Worm (Caenorhabditis elegans) whole organism, L4 larva: Measurements from ENCODE around the gene tbb-1.

Experiments used
- F26F4.8 ChIP-seq: fragments of 200-800 bp; sonication (Bioruptor generic); conservative IDR thresholded peaks from 2 replicates; pipeline ENCODE4 v1.3.6; 2022; ENCODE audit warnings: missing genetic modification characterization, missing compliant biosample characterization
- F44E2.7 ChIP-seq: fragments of 200-800 bp; sonication (Bioruptor generic); IDR thresholded peaks from 2 replicates; pipeline ENCODE4 v2.1.2; 2022; ENCODE audit warnings: missing genetic modification characterization, missing compliant biosample characterization
- R02D3.7 ChIP-seq: fragments of 150-350 bp; sonication (generic microtip); optimal IDR thresholded peaks from 3 replicates; lab custom pipeline; 2014; ENCODE audit warnings: missing biosample characterization, missing genetic modification characterization
- Y48G9A.11 ChIP-seq: fragments of 200-800 bp; sonication (Bioruptor generic); IDR thresholded peaks from 2 replicates; pipeline ENCODE4 v1.3.6; 2022; ENCODE audit warnings: missing genetic modification reagents, missing genetic modification characterization, missing compliant biosample characterization
- Y5F2A.4 ChIP-seq: fragments of 200-800 bp; sonication (Bioruptor generic); optimal IDR thresholded peaks from 2 replicates; lab custom pipeline; 2018; ENCODE audit warnings: mild to moderate bottlenecking, missing genetic modification characterization, missing compliant biosample characterization
- attf-4 ChIP-seq: sonication (generic microtip); optimal IDR thresholded peaks from 3 replicates; lab custom pipeline; 2017; ENCODE audit warnings: missing biosample characterization, missing genetic modification characterization
- ceh-28 ChIP-seq: fragments of 150-350 bp; optimal IDR thresholded peaks from 2 replicates; lab custom pipeline; 2014; ENCODE audit warnings: missing biosample characterization, missing genetic modification reagents, missing genetic modification characterization
- ceh-82 ChIP-seq: sonication (generic microtip); optimal IDR thresholded peaks from 2 replicates; lab custom pipeline; 2017; ENCODE audit warnings: missing biosample characterization, missing genetic modification characterization
- daf-12 ChIP-seq: fragments of 150-350 bp; optimal IDR thresholded peaks from 2 replicates; lab custom pipeline; 2014; ENCODE audit warnings: missing biosample characterization, missing genetic modification reagents, missing genetic modification characterization
- dmd-8 ChIP-seq: fragments of 200-800 bp; sonication (Bioruptor generic); IDR thresholded peaks from 2 replicates; pipeline ENCODE4 v1.3.6; 2022; ENCODE audit warnings: missing genetic modification characterization, missing compliant biosample characterization
- egl-27 ChIP-seq: sonication (generic microtip); optimal IDR thresholded peaks from 3 replicates; lab custom pipeline; 2017; ENCODE audit warnings: missing biosample characterization, missing genetic modification reagents, missing genetic modification characterization
- egl-43 ChIP-seq: fragments of 200-800 bp; sonication (Bioruptor generic); IDR thresholded peaks from 2 replicates; pipeline ENCODE4 v1.3.6; 2022; ENCODE audit warnings: missing genetic modification reagents, missing genetic modification characterization, missing compliant biosample characterization
- fkh-10 ChIP-seq: fragments of 150-350 bp; optimal IDR thresholded peaks from 2 replicates; lab custom pipeline; 2014; ENCODE audit warnings: missing biosample characterization, missing genetic modification reagents, missing genetic modification characterization
- hif-1 ChIP-seq, 2 experiments: sonication (generic microtip); optimal IDR thresholded peaks; 2 replicates each; lab custom pipeline; 2016 to 2017; ENCODE audit warnings: missing compliant biosample characterization in 2 of 2, missing genetic modification characterization in 2 of 2, missing genetic modification reagents in 2 of 2, missing genotype in 2 of 2, mild to moderate bottlenecking in 1 of 2
- hmg-1.1 ChIP-seq: fragments of 200-800 bp; sonication (Bioruptor generic); IDR thresholded peaks from 2 replicates; pipeline ENCODE4 v1.3.6; 2022; ENCODE audit warnings: missing genetic modification reagents, missing genetic modification characterization, missing compliant biosample characterization
- jun-1 ChIP-seq: fragments of 150-350 bp; optimal IDR thresholded peaks from 2 replicates; lab custom pipeline; 2014; ENCODE audit warnings: missing biosample characterization, missing genetic modification reagents, missing genetic modification characterization
- lin-1 ChIP-seq: fragments of 200-800 bp; sonication (Bioruptor generic); IDR thresholded peaks from 2 replicates; pipeline ENCODE4 v1.3.6; 2022; ENCODE audit warnings: missing genetic modification reagents, missing genetic modification characterization, missing compliant biosample characterization
- lin-13 ChIP-seq: fragments of 150-350 bp; optimal IDR thresholded peaks from 2 replicates; lab custom pipeline; 2014; ENCODE audit warnings: missing biosample characterization, missing genetic modification reagents, missing genetic modification characterization
- lir-3 ChIP-seq: sonication (generic microtip); optimal IDR thresholded peaks from 2 replicates; lab custom pipeline; 2016; ENCODE audit warnings: mild to moderate bottlenecking, missing genetic modification characterization, missing compliant biosample characterization
- lsy-2 ChIP-seq, 2 experiments: fragments of 150-350 bp in 1 of 2; sonication (generic microtip) in 1 of 2; optimal IDR thresholded peaks; 2 replicates each; lab custom pipeline; 2014 to 2017; ENCODE audit warnings: missing biosample characterization in 2 of 2, missing genetic modification characterization in 2 of 2
- madf-9 ChIP-seq: fragments of 200-800 bp; sonication (Bioruptor generic); conservative IDR thresholded peaks from 2 replicates; pipeline ENCODE4 v1.3.6; 2022; ENCODE audit warnings: missing genetic modification reagents, missing genetic modification characterization, missing compliant biosample characterization
- mdt-29 ChIP-seq: fragments of 200-800 bp; sonication (Bioruptor generic); IDR thresholded peaks from 2 replicates; pipeline ENCODE4 v1.3.6; 2022; ENCODE audit warnings: missing genetic modification reagents, missing genetic modification characterization, missing compliant biosample characterization
- nhr-25 ChIP-seq: sonication (generic microtip); optimal IDR thresholded peaks from 2 replicates; lab custom pipeline; 2017; ENCODE audit warnings: missing genetic modification characterization, mild to moderate bottlenecking, missing compliant biosample characterization, antibody characterized with exemption, moderate library complexity, borderline replicate concordance; ENCODE audit not compliant: insufficient read depth
- nhr-42 ChIP-seq: fragments of 200-800 bp; sonication (Bioruptor generic); IDR thresholded peaks from 2 replicates; pipeline ENCODE4 v1.3.6; 2022; ENCODE audit warnings: missing genetic modification characterization, missing compliant biosample characterization
- nhr-48 ChIP-seq: sonication (generic microtip); optimal IDR thresholded peaks from 2 replicates; lab custom pipeline; 2016; ENCODE audit warnings: mild to moderate bottlenecking, missing genetic modification characterization, missing compliant biosample characterization
- nhr-6 ChIP-seq: fragments of 150-350 bp; optimal IDR thresholded peaks from 2 replicates; lab custom pipeline; 2014; ENCODE audit warnings: missing biosample characterization, missing genetic modification characterization
- rbr-2 ChIP-seq: sonication (generic microtip); optimal IDR thresholded peaks from 2 replicates; lab custom pipeline; 2016; ENCODE audit warnings: missing genotype, missing genetic modification characterization, missing compliant biosample characterization
- saeg-2 ChIP-seq: fragments of 200-800 bp; sonication (Bioruptor generic); IDR thresholded peaks from 2 replicates; pipeline ENCODE4 v1.3.6; 2022; ENCODE audit warnings: missing genetic modification reagents, missing genetic modification characterization, missing compliant biosample characterization
- unc-62 ChIP-seq, 3 experiments: fragments of 150-350 bp in 1 of 3; sonication (generic microtip); optimal IDR thresholded peaks in 2 of 3; peaks in 1 of 3; 1 replicate in 1 of 3; 2 replicates in 2 of 3; lab custom pipeline; 2014 to 2017; ENCODE audit warnings: missing biosample characterization in 3 of 3, missing genetic modification characterization in 3 of 3, missing genetic modification reagents in 3 of 3, missing genotype in 1 of 3
- vab-7 ChIP-seq: fragments of 200-800 bp; sonication (Bioruptor generic); IDR thresholded peaks from 2 replicates; pipeline ENCODE4 v1.3.6; 2022; ENCODE audit warnings: missing genetic modification reagents, missing genetic modification characterization, missing compliant biosample characterization
- zfp-2 ChIP-seq: sonication (generic microtip); optimal IDR thresholded peaks from 2 replicates; lab custom pipeline; 2016; ENCODE audit warnings: mild to moderate bottlenecking, missing genetic modification characterization, missing compliant biosample characterization
- zfp-3 ChIP-seq: fragments of 200-800 bp; sonication (Bioruptor generic); conservative IDR thresholded peaks from 2 replicates; pipeline ENCODE4 v1.3.6; 2022; ENCODE audit warnings: missing genetic modification reagents, missing genetic modification characterization, missing compliant biosample characterization

tbb-1 gene

DNA sequence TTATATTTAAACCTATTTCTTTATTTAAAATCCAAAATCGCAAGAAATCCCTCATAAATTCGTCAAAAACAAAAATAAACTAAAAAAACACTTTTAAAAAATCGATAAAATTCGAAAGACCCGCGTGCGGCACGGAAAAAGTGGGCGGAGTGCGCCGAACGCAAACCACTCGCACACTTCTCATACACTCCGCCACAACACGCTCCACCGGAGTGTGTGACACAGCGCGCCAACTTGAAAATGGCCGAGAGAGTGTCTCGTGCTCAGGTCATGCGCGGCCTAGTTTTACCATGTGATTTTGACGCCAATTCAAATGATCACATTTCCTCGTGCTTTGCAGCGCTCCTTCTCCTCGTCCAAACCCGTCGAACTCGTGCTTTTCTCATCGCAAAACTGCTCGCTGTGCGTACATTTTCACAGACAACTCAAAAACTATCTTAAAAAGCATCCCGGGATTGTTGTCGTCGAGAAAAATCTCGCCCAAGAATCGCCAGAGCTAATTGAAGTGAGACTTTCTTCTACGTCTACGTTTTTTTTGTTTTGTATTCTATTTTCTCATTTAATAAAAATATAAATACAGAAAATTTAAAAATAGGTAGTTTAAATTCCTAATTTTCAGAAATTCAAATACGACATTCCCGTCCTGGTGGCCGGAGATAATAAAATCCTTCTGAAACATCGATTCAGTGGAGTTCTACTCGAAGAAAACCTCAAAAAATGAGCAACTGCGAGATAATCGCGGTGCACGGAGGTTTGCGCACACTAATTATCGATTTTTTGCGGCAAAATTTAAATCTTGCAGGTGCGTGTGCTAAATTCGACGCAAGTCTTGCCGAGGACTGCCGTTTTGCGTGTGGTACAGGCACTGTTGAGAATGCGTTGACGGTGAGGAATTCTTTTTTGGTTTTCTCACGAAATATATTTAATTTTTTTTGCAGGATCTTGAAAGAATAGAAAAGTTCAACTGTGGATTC, 17.1 kb upstream of the tbb-1 start, which contains the start of gene tasp-1 (continued):
- peak; percentile 96 for TF ChIP-seq dmd-8 (GFP tag; lab: Robert Waterston, UW)
- TF ChIP-seq egl-43 (GFP tag; lab: Robert Waterston, UW) = peak; percentile 100
- peak; percentile 68 to 100 for TF ChIP-seq unc-62 (GFP tag; optimal IDR thresholded peaks at IDR 0.05 in 1 of 2; lab: Kevin White, UChicago)
- peak; percentile 90 for TF ChIP-seq unc-62 (tag; optimal IDR thresholded peaks at IDR 0.05; lab: Kevin White, UChicago)
- peak; percentile 96 for TF ChIP-seq Y48G9A.11 (GFP tag; lab: Robert Waterston, UW)
- peak; percentile 100 for TF ChIP-seq zfp-3 (GFP tag; lab: Robert Waterston, UW)
- TF ChIP-seq lin-13 (GFP tag; lab: Kevin White, UChicago) = peak; percentile 100
- peak; percentile 79 for TF ChIP-seq attf-4 (tag; lab: Kevin White, UChicago)
- peak; percentile 96 for TF ChIP-seq Y5F2A.4 (GFP tag; lab: Kevin White, UChicago)

DNA sequence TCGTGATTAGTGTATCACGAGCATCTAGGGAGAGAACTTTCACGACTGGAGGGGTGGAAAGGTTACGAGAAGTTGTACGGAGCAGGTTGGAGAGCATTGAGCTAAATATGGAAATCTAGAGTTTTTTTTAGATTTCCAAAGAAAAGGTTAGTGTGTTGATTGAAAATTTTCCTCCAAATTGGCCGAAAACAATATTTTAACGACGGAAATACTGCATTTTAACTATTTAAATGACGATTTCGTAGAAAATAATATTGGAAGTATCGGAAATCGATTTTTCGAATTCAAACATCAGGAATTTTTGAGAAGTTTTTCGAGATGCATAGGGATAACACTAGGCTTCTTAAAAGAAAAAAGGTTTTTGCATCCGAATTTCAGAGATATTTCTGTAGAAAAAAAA, 16.2 kb upstream of the tbb-1 start, which contains the start of gene K01G5.10:
Gene K01G5.10, minus strand, starts transcription at position 101 of the 400 bp plus-strand sequence.
- TF ChIP-seq nhr-6 = no peak
- no peak for TF ChIP-seq R02D3.7 (tag; lab: Kevin White, UChicago)
- TF ChIP-seq vab-7 (GFP tag; lab: Robert Waterston, UW) = no peak
- no peak for TF ChIP-seq lsy-2 (tag; optimal IDR thresholded peaks at IDR 0.05; lab: Kevin White, UChicago)

DNA sequence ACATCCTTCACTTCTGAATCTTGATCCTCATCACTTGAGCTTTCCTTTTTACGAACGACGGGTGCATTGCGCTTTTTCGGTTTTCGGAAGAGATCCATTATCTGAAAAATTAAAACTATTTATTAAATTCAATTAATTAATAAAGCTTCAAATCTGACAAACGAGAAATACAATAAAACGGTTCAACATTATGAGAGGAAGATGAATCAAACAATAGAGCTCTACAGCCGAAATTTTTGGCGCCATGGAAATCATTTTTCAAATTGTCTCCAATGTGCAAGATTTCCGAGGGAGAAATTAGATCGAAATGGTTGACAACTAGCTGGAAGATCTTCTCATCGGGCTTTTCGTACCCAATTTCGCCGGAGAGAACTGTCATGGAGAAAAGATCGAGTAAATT, 15.3 kb upstream of the tbb-1 start, which contains the start of gene rnf-113:
Gene rnf-113, minus strand, starts transcription at position 101 of the 400 bp plus-strand sequence.
- TF ChIP-seq rbr-2 (no peak), hmg-1.1 (GFP tag; lab: Robert Waterston, UW) (no peak)

DNA sequence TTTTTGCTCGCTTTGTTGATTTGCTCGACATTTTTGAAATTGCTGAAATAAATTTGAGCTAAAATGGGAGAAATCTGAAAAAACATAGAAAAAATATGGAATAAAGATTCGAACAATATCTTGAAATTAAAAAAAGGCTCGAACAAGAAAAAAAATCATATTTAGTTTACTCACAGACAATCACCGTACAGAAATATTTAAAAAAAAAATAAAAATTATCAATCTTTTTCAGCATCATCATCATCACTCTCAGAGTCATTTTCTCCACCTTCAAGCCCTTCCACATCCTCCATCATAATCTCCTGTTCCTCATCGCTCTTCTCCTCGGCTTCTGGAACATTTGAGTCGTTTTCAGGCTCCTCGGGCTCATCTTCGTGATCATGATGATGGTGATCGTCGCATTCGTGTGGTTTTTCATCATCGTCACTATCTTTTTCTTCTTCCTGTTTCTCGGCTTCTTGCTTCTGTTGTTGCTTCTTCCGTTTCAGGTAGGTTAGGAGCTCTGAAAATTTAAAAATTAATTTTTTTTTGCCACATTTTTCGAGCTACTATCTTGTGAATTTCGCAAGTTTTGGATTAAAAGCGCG, 13.3 kb upstream of the tbb-1 start, which contains the start of gene hpl-2:
Gene hpl-2, minus strand, starts transcription at position 51 of the 587 bp plus-strand sequence.
- TF ChIP-seq mdt-29 (GFP tag; lab: Robert Waterston, UW) = no peak

DNA sequence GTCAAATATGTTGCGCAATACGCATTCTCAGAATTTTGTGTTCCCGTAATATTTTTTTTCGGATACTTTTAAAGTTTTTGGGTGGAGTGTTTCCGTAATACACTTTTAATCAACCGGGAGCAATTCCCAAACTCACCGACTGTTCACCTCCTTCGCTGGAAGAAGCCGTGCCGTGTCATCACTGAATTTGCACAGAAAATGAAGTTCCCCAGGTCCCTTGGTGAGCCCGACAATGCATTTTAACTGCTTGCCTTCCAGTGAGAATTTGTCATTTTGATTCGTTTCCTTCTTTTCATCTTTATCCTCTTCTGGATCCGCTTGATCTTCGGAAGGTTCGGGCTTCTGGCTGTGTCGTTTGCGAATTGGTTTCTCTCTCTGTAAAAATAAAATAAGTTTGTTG, 12.1 kb upstream of the tbb-1 start:
- TF ChIP-seq jun-1 (tag; lab: Kevin White, UChicago) (no peak), F44E2.7 (GFP tag; lab: Robert Waterston, UW) (no peak), daf-12 (tag; lab: Kevin White, UChicago) (no peak), ceh-28 (tag; lab: Kevin White, UChicago) (no peak), Y5F2A.4 (GFP tag; lab: Kevin White, UChicago) (no peak), rbr-2 (no peak), nhr-42 (GFP tag; lab: Robert Waterston, UW) (no peak), fkh-10 (no peak), nhr-48 (tag; lab: Kevin White, UChicago) (no peak), egl-27 (tag; lab: Kevin White, UChicago) (no peak), F26F4.8 (no peak), madf-9 (GFP tag; lab: Robert Waterston, UW) (no peak), lin-1 (no peak), hif-1 (tag; optimal IDR thresholded peaks at IDR 0.05; lab: Kevin White, UChicago) (no peak), nhr-25 (tag; lab: Kevin White, UChicago) (no peak), zfp-2 (tag; lab: Kevin White, UChicago) (no peak), ceh-82 (tag; lab: Kevin White, UChicago) (no peak), lir-3 (no peak), saeg-2 (GFP tag; lab: Robert Waterston, UW) (no peak)
